Worm (Caenorhabditis elegans) whole organism, young adult: Measurements from ENCODE around the gene C49A9.10.

Experiments used
- B0019.2 ChIP-seq: fragments of 200-800 bp; sonication (Bioruptor generic); conservative IDR thresholded peaks from 2 replicates; pipeline ENCODE4 v1.3.6; 2022; ENCODE audit warnings: missing genetic modification reagents, missing genetic modification characterization, missing compliant biosample characterization
- F23B12.7 ChIP-seq: sonication (generic microtip); optimal IDR thresholded peaks from 2 replicates; lab custom pipeline; 2017; ENCODE audit warnings: missing genetic modification characterization, mild to moderate bottlenecking, missing compliant biosample characterization, antibody characterized with exemption, moderate library complexity; ENCODE audit not compliant: insufficient read depth
- F33H1.4 ChIP-seq: fragments of 200-800 bp; sonication (Bioruptor generic); IDR thresholded peaks from 2 replicates; pipeline ENCODE4 v1.3.6; 2022; ENCODE audit warnings: missing genetic modification reagents, missing genetic modification characterization, missing compliant biosample characterization
- F37B4.10 ChIP-seq: fragments of 200-800 bp; sonication (Bioruptor generic); IDR thresholded peaks from 2 replicates; pipeline ENCODE4 v1.3.6; 2022; ENCODE audit warnings: missing genetic modification characterization, missing compliant biosample characterization
- F55B11.4 ChIP-seq: sonication (generic microtip); optimal IDR thresholded peaks from 2 replicates; lab custom pipeline; 2016; ENCODE audit warnings: missing compliant biosample characterization, missing genetic modification characterization, borderline replicate concordance; ENCODE audit not compliant: insufficient read depth
- F57A8.1 ChIP-seq: fragments of 200-800 bp; sonication (Bioruptor generic); optimal IDR thresholded peaks from 2 replicates; lab custom pipeline; 2018; ENCODE audit warnings: mild to moderate bottlenecking, missing genetic modification characterization, moderate library complexity, missing compliant biosample characterization
- T07F8.4 ChIP-seq: sonication (generic microtip); optimal IDR thresholded peaks from 2 replicates; lab custom pipeline; 2016; ENCODE audit warnings: mild to moderate bottlenecking, missing genetic modification characterization, moderate library complexity, missing compliant biosample characterization
- T26A5.8 ChIP-seq: sonication (generic microtip); optimal IDR thresholded peaks from 2 replicates; lab custom pipeline; 2016; ENCODE audit warnings: missing genetic modification characterization, missing compliant biosample characterization
- Y53F4B.3 ChIP-seq: fragments of 200-800 bp; sonication (Bioruptor generic); IDR thresholded peaks from 2 replicates; pipeline ENCODE4 v1.3.6; 2022; ENCODE audit warnings: missing genetic modification reagents, missing genetic modification characterization, missing compliant biosample characterization
- ama-1 ChIP-seq, 3 experiments: fragments of 150-350 bp in 1 of 3; sonication (generic microtip) in 2 of 3; optimal IDR thresholded peaks; 2 replicates each; lab custom pipeline; 2014 to 2018; ENCODE audit warnings: missing biosample characterization in 2 of 3, missing genetic modification characterization in 2 of 3, missing genetic modification reagents in 2 of 3
- aptf-2 ChIP-seq: fragments of 200-800 bp; sonication (Bioruptor generic); conservative IDR thresholded peaks from 2 replicates; pipeline ENCODE4 v1.3.6; 2022; ENCODE audit warnings: missing genetic modification reagents, missing genetic modification characterization, missing compliant biosample characterization
- attf-6 ChIP-seq: fragments of 200-800 bp; sonication (Bioruptor generic); IDR thresholded peaks from 2 replicates; pipeline ENCODE4 v1.3.6; 2022; ENCODE audit warnings: missing genetic modification reagents, missing genetic modification characterization, missing compliant biosample characterization
- bed-1 ChIP-seq: fragments of 200-800 bp; sonication (Bioruptor generic); IDR thresholded peaks from 2 replicates; pipeline ENCODE4 v1.3.6; 2022; ENCODE audit warnings: missing genetic modification reagents, missing genetic modification characterization, missing compliant biosample characterization
- bed-2 ChIP-seq: fragments of 200-800 bp; sonication (Bioruptor generic); IDR thresholded peaks from 2 replicates; pipeline ENCODE4 v1.3.6; 2022; ENCODE audit warnings: missing genetic modification reagents, missing genetic modification characterization, missing compliant biosample characterization
- ccch-3 ChIP-seq: fragments of 200-800 bp; sonication (Bioruptor generic); optimal IDR thresholded peaks from 2 replicates; lab custom pipeline; 2018; ENCODE audit warnings: mild to moderate bottlenecking, missing genetic modification characterization, missing compliant biosample characterization
- ceh-40 ChIP-seq: fragments of 200-800 bp; sonication (Bioruptor generic); IDR thresholded peaks from 2 replicates; pipeline ENCODE4 v1.3.6; 2022; ENCODE audit warnings: missing genetic modification characterization, missing compliant biosample characterization
- chd-7 ChIP-seq: sonication (generic microtip); optimal IDR thresholded peaks from 2 replicates; lab custom pipeline; 2016; ENCODE audit warnings: mild to moderate bottlenecking, missing genetic modification characterization, moderate library complexity, missing compliant biosample characterization
- egl-18 ChIP-seq: fragments of 200-800 bp; sonication (Bioruptor generic); IDR thresholded peaks from 2 replicates; pipeline ENCODE4 v1.3.6; 2022; ENCODE audit warnings: missing genetic modification reagents, missing genetic modification characterization, missing compliant biosample characterization
- egl-44 ChIP-seq: fragments of 200-800 bp; sonication (Bioruptor generic); IDR thresholded peaks from 2 replicates; pipeline ENCODE4 v1.3.6; 2022; ENCODE audit warnings: missing genetic modification reagents, missing genetic modification characterization, missing compliant biosample characterization
- egrh-3 ChIP-seq: fragments of 200-800 bp; sonication (Bioruptor generic); IDR thresholded peaks from 2 replicates; pipeline ENCODE4 v1.3.6; 2022; ENCODE audit warnings: missing genetic modification reagents, missing genetic modification characterization, missing compliant biosample characterization
- him-1 ChIP-seq: sonication (generic microtip); optimal IDR thresholded peaks from 2 replicates; lab custom pipeline; 2016; ENCODE audit warnings: missing genotype, missing genetic modification reagents, missing genetic modification characterization, missing compliant biosample characterization
- hlh-26 ChIP-seq: fragments of 200-800 bp; sonication (Bioruptor generic); conservative IDR thresholded peaks from 2 replicates; pipeline ENCODE4 v1.3.6; 2022; ENCODE audit warnings: missing genetic modification reagents, missing genetic modification characterization, missing compliant biosample characterization
- hmg-1.2 ChIP-seq: fragments of 200-800 bp; sonication (Bioruptor generic); IDR thresholded peaks from 2 replicates; pipeline ENCODE4 v1.3.6; 2022; ENCODE audit warnings: missing genetic modification reagents, missing genetic modification characterization, missing compliant biosample characterization
- hrde-1 ChIP-seq: sonication (generic microtip); optimal IDR thresholded peaks from 2 replicates; lab custom pipeline; 2016; ENCODE audit warnings: missing genetic modification characterization, mild to moderate bottlenecking, missing compliant biosample characterization, moderate library complexity, missing genotype, missing genetic modification reagents, borderline replicate concordance
- lin-35 ChIP-seq, 3 experiments: fragments of 150-350 bp in 2 of 3; sonication (generic microtip) in 1 of 3; optimal IDR thresholded peaks; 2 replicates each; lab custom pipeline; 2014 to 2018; ENCODE audit warnings: missing biosample characterization in 3 of 3, missing genetic modification characterization in 3 of 3, missing genetic modification reagents in 3 of 3
- lin-54 ChIP-seq: fragments of 200-800 bp; sonication (Bioruptor generic); optimal IDR thresholded peaks from 2 replicates; lab custom pipeline; 2018; ENCODE audit warnings: mild to moderate bottlenecking, missing genetic modification characterization, missing compliant biosample characterization
- lir-1 ChIP-seq: fragments of 200-800 bp; sonication (Bioruptor generic); conservative IDR thresholded peaks from 2 replicates; pipeline ENCODE4 v1.3.6; 2022; ENCODE audit warnings: missing genetic modification reagents, missing genetic modification characterization, missing compliant biosample characterization
- lsl-1 ChIP-seq: fragments of 200-800 bp; sonication (Bioruptor generic); optimal IDR thresholded peaks from 2 replicates; lab custom pipeline; 2018; ENCODE audit warnings: mild to moderate bottlenecking, missing genetic modification characterization, moderate library complexity, missing compliant biosample characterization
- madf-10 ChIP-seq: sonication (generic microtip); optimal IDR thresholded peaks from 2 replicates; lab custom pipeline; 2016; ENCODE audit warnings: mild to moderate bottlenecking, missing genetic modification characterization, missing compliant biosample characterization
- madf-3 ChIP-seq: fragments of 200-800 bp; sonication (Bioruptor generic); IDR thresholded peaks from 2 replicates; pipeline ENCODE4 v1.3.6; 2022; ENCODE audit warnings: missing genetic modification reagents, missing genetic modification characterization, missing compliant biosample characterization
- madf-6 ChIP-seq: fragments of 200-800 bp; sonication (Bioruptor generic); IDR thresholded peaks from 2 replicates; pipeline ENCODE4 v1.3.6; 2022; ENCODE audit warnings: missing genetic modification reagents, missing genetic modification characterization, missing compliant biosample characterization
- madf-8 ChIP-seq: fragments of 200-800 bp; sonication (Bioruptor generic); conservative IDR thresholded peaks from 2 replicates; pipeline ENCODE4 v1.3.6; 2022; ENCODE audit warnings: missing genetic modification reagents, missing genetic modification characterization, missing compliant biosample characterization
- mcd-1 ChIP-seq: fragments of 200-800 bp; sonication (Bioruptor generic); IDR thresholded peaks from 2 replicates; pipeline ENCODE4 v1.3.6; 2022; ENCODE audit warnings: missing genetic modification reagents, missing genetic modification characterization, missing compliant biosample characterization
- mel-28 ChIP-seq: sonication (generic microtip); optimal IDR thresholded peaks from 2 replicates; lab custom pipeline; 2016; ENCODE audit warnings: borderline replicate concordance, mild to moderate bottlenecking, missing genetic modification characterization, missing compliant biosample characterization
- mxl-1 ChIP-seq: sonication (generic microtip); optimal IDR thresholded peaks from 2 replicates; lab custom pipeline; 2016; ENCODE audit warnings: missing genetic modification characterization, missing compliant biosample characterization
- nfya-2 ChIP-seq: fragments of 200-800 bp; sonication (Bioruptor generic); IDR thresholded peaks from 2 replicates; pipeline ENCODE4 v1.3.6; 2022; ENCODE audit warnings: missing genetic modification reagents, missing genetic modification characterization, missing compliant biosample characterization
- pbrm-1 ChIP-seq: fragments of 200-800 bp; sonication (Bioruptor generic); IDR thresholded peaks from 2 replicates; pipeline ENCODE4 v1.3.6; 2022; ENCODE audit warnings: missing genetic modification reagents, missing genetic modification characterization, missing compliant biosample characterization
- rec-8 ChIP-seq, 2 experiments: sonication (generic microtip); optimal IDR thresholded peaks; 2 replicates each; lab custom pipeline; 2016; ENCODE audit warnings: mild to moderate bottlenecking in 2 of 2, missing genetic modification characterization in 2 of 2, missing genetic modification reagents in 2 of 2, missing genotype in 2 of 2, missing biosample characterization in 1 of 2, missing compliant biosample characterization in 1 of 2, moderate library complexity in 1 of 2
- sea-2 ChIP-seq: fragments of 200-800 bp; sonication (Bioruptor generic); IDR thresholded peaks from 2 replicates; pipeline ENCODE4 v1.3.6; 2022; ENCODE audit warnings: missing genetic modification characterization, missing compliant biosample characterization
- snpc-1.3 ChIP-seq: sonication (generic microtip); optimal IDR thresholded peaks from 2 replicates; lab custom pipeline; 2017; ENCODE audit warnings: missing genetic modification characterization, mild to moderate bottlenecking, missing compliant biosample characterization, antibody characterized with exemption, moderate library complexity, missing genotype, missing genetic modification reagents; ENCODE audit not compliant: insufficient read depth
- snpc-4 ChIP-seq, 5 experiments: fragments of 150-350 bp in 1 of 5; sonication (generic microtip) in 4 of 5; optimal IDR thresholded peaks; 2 replicates each; lab custom pipeline; 2014 to 2018; ENCODE audit warnings: missing genetic modification characterization in 5 of 5, missing biosample characterization in 3 of 5, antibody characterized with exemption in 2 of 5, mild to moderate bottlenecking in 2 of 5, missing compliant biosample characterization in 2 of 5, missing genotype in 2 of 5, moderate library complexity in 2 of 5, missing genetic modification reagents in 1 of 5
- sptf-2 ChIP-seq: fragments of 200-800 bp; sonication (Bioruptor generic); optimal IDR thresholded peaks from 2 replicates; lab custom pipeline; 2018; ENCODE audit warnings: mild to moderate bottlenecking, missing genetic modification characterization, missing compliant biosample characterization
- tlf-1 ChIP-seq: fragments of 200-800 bp; sonication (Bioruptor generic); optimal IDR thresholded peaks from 2 replicates; lab custom pipeline; 2018; ENCODE audit warnings: mild to moderate bottlenecking, missing genetic modification characterization, missing compliant biosample characterization
- xnd-1 ChIP-seq: sonication (generic microtip); optimal IDR thresholded peaks from 2 replicates; lab custom pipeline; 2016; ENCODE audit warnings: missing genotype, missing genetic modification reagents, missing genetic modification characterization, missing compliant biosample characterization
- zfh-2 ChIP-seq: fragments of 200-800 bp; sonication (Bioruptor generic); conservative IDR thresholded peaks from 2 replicates; pipeline ENCODE4 v1.3.6; 2022; ENCODE audit warnings: missing genetic modification reagents, missing genetic modification characterization, missing compliant biosample characterization
- ztf-28 ChIP-seq: fragments of 200-800 bp; sonication (Bioruptor generic); IDR thresholded peaks from 2 replicates; pipeline ENCODE4 v1.3.6; 2022; ENCODE audit warnings: missing genetic modification reagents, missing genetic modification characterization, missing compliant biosample characterization

Gene C49A9.10

ce11 chrIV:6206294-6206776 is at the start of gene C49A9.10 (continued):
- no peak for TF ChIP-seq hlh-26 (GFP tag; lab: Robert Waterston, UW)
- peak; percentile 52 for TF ChIP-seq F23B12.7 (tag; lab: Kevin White, UChicago)
- TF ChIP-seq attf-6 (GFP tag; lab: Robert Waterston, UW): peak; percentile 57; the same call in 1 of the 2 replicates
- TF ChIP-seq ceh-40 (GFP tag; lab: Robert Waterston, UW): no peak
- peak; percentile 29; the same call in 1 of the 2 replicates for TF ChIP-seq hmg-1.2
- TF ChIP-seq tlf-1 (GFP tag; lab: Kevin White, UChicago): peak; percentile 68
- TF ChIP-seq rec-8 (tag; optimal IDR thresholded peaks at IDR 0.05; lab: Kevin White, UChicago): peak; percentile 22 to 89
- no peak for TF ChIP-seq B0019.2
- peak; percentile 81 for TF ChIP-seq mcd-1
- peak; percentile 60 for TF ChIP-seq F33H1.4 (GFP tag; lab: Robert Waterston, UW)
- TF ChIP-seq F37B4.10 (GFP tag; lab: Robert Waterston, UW): no peak
- TF ChIP-seq T26A5.8 (tag; lab: Kevin White, UChicago): no peak
- TF ChIP-seq snpc-4 (GFP tag; optimal IDR thresholded peaks at IDR 0.05; lab: Kevin White, UChicago): peak; percentile 81
- peak; percentile 54 to 92 (median 88) for TF ChIP-seq snpc-4 (tag; optimal IDR thresholded peaks at IDR 0.05; lab: Kevin White, UChicago)
- TF ChIP-seq lin-54 (GFP tag; lab: Kevin White, UChicago): peak; percentile 91
- TF ChIP-seq bed-1 (GFP tag; lab: Robert Waterston, UW): no peak
- TF ChIP-seq snpc-1.3 (tag; lab: Kevin White, UChicago): no peak
- TF ChIP-seq bed-2 (GFP tag; lab: Robert Waterston, UW): peak; percentile 83
- TF ChIP-seq xnd-1 (tag; lab: Kevin White, UChicago): peak; percentile 35
- no peak for TF ChIP-seq chd-7 (tag; lab: Kevin White, UChicago)
- no peak for TF ChIP-seq egl-44 (GFP tag; lab: Robert Waterston, UW)
- no peak for TF ChIP-seq Y53F4B.3
- peak; percentile 40 for TF ChIP-seq hrde-1 (tag; lab: Kevin White, UChicago)
- TF ChIP-seq mxl-1 (tag; lab: Kevin White, UChicago): no peak
- TF ChIP-seq ama-1 (optimal IDR thresholded peaks at IDR 0.05; lab: Kevin White, UChicago): no peak
- no peak for TF ChIP-seq ama-1 (GFP tag; optimal IDR thresholded peaks at IDR 0.05; lab: Kevin White, UChicago)
- TF ChIP-seq madf-3 (GFP tag; lab: Robert Waterston, UW): peak; percentile 68; the same call in 1 of the 2 replicates
- no peak for TF ChIP-seq F55B11.4 (tag; lab: Kevin White, UChicago)
- peak; percentile 60; the same call in 1 of the 2 replicates for TF ChIP-seq pbrm-1
- peak; percentile 46; the same call in 1 of the 2 replicates for TF ChIP-seq aptf-2 (GFP tag; lab: Robert Waterston, UW)
- TF ChIP-seq F57A8.1 (GFP tag; lab: Kevin White, UChicago): no peak
- TF ChIP-seq egrh-3 (GFP tag; lab: Robert Waterston, UW): no peak
- no peak for TF ChIP-seq sea-2 (GFP tag; lab: Robert Waterston, UW)
- TF ChIP-seq him-1: peak; percentile 77
- peak; percentile 31; the same call in 1 of the 2 replicates for TF ChIP-seq madf-8 (GFP tag; lab: Robert Waterston, UW)
- peak; percentile 54 for TF ChIP-seq madf-10
- no peak for TF ChIP-seq egl-18 (GFP tag; lab: Robert Waterston, UW)
- TF ChIP-seq ccch-3: no peak
- TF ChIP-seq sptf-2 (GFP tag; lab: Kevin White, UChicago): no peak
- no peak; the same call in 1 of the 2 replicates for TF ChIP-seq madf-6 (GFP tag; lab: Robert Waterston, UW)
- no peak for TF ChIP-seq mel-28
- TF ChIP-seq ztf-28 (GFP tag; lab: Robert Waterston, UW): peak; percentile 83
- peak; percentile 72 for TF ChIP-seq lir-1 (GFP tag; lab: Robert Waterston, UW)
- no peak for TF ChIP-seq nfya-2
- TF ChIP-seq T07F8.4 (tag; lab: Kevin White, UChicago): peak; percentile 2
- peak in 2 of 3 experiments; percentile 45 to 93 for TF ChIP-seq lin-35 (GFP tag; optimal IDR thresholded peaks at IDR 0.05; lab: Kevin White, UChicago)
- TF ChIP-seq lsl-1 (GFP tag; lab: Kevin White, UChicago): peak; percentile 47
- TF ChIP-seq zfh-2 (GFP tag; lab: Robert Waterston, UW): no peak
